Fruit fly (Drosophila melanogaster): ENCODE measurements around the gene CG4036.

CG4036 gene

DNA sequence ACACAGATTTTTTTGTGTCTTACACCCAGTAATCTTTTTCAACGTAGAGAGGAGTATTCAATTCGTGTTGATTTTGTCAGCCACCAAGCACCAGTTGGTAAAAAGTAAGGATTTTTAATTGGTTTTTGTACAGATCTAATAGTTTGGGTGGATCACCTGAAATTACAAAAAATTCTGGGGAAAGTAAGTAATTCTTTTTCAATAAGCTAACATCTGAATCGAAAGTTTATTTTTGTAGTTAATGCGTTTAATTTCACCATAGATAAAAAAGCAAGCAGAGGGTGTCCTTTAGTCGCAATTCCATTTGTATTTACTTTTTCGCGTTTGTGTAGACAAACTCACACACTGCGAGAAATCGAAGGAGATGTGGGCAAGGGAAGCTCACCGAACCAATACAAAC, 35.9 kb upstream of the CG4036 start (continued):
- peak; percentile 29 for TF ChIP-seq CG7839 (tag; optimal IDR thresholded peaks at IDR 0.05)
- peak; percentile 20 for TF ChIP-seq dmrt99B (tag; optimal IDR thresholded peaks at IDR 0.05)
- peak; percentile 38 for TF ChIP-seq Fer1 (GFP tag; optimal IDR thresholded peaks at IDR 0.05)
- peak; percentile 32 for TF ChIP-seq D19B (GFP tag; optimal IDR thresholded peaks at IDR 0.05)
- no peak for TF ChIP-seq ftz-f1 (GFP tag; optimal IDR thresholded peaks at IDR 0.05)
- no peak for TF ChIP-seq NFAT (GFP tag; IDR thresholded peaks at IDR 0.05)
- TF ChIP-seq CG2678 (tag; optimal IDR thresholded peaks at IDR 0.05): peak; percentile 43
- TF ChIP-seq CG30431 (GFP tag; optimal IDR thresholded peaks at IDR 0.05): no peak
- no peak for TF ChIP-seq CG13296 (GFP tag; optimal IDR thresholded peaks at IDR 0.05)
- TF ChIP-seq CG3163 (GFP tag; optimal IDR thresholded peaks at IDR 0.05): no peak
- TF ChIP-seq CG11504 (tag; optimal IDR thresholded peaks at IDR 0.05): peak; percentile 23
- TF ChIP-seq CG11695 (GFP tag; IDR thresholded peaks at IDR 0.05): no peak
- no peak for TF ChIP-seq Jarid2 (GFP tag; optimal IDR thresholded peaks at IDR 0.05)
- no peak for TF ChIP-seq CG10274 (GFP tag; optimal IDR thresholded peaks at IDR 0.05)
- no peak for TF ChIP-seq chm (GFP tag; IDR thresholded peaks at IDR 0.05)
- TF ChIP-seq CG7271 (tag; optimal IDR thresholded peaks at IDR 0.05): no peak
- TF ChIP-seq NC2α (GFP tag; optimal IDR thresholded peaks at IDR 0.05): no peak
- peak; percentile 37 for TF ChIP-seq Med (GFP tag)
- peak; percentile 25 for TF ChIP-seq zf30C (GFP tag; optimal IDR thresholded peaks at IDR 0.05)
- no peak for TF ChIP-seq slp2 (GFP tag; optimal IDR thresholded peaks at IDR 0.05)
- no peak for TF ChIP-seq E2f2 (GFP tag; IDR thresholded peaks at IDR 0.05)
- no peak for TF ChIP-seq CG11560 (tag; IDR thresholded peaks at IDR 0.05)

DNA sequence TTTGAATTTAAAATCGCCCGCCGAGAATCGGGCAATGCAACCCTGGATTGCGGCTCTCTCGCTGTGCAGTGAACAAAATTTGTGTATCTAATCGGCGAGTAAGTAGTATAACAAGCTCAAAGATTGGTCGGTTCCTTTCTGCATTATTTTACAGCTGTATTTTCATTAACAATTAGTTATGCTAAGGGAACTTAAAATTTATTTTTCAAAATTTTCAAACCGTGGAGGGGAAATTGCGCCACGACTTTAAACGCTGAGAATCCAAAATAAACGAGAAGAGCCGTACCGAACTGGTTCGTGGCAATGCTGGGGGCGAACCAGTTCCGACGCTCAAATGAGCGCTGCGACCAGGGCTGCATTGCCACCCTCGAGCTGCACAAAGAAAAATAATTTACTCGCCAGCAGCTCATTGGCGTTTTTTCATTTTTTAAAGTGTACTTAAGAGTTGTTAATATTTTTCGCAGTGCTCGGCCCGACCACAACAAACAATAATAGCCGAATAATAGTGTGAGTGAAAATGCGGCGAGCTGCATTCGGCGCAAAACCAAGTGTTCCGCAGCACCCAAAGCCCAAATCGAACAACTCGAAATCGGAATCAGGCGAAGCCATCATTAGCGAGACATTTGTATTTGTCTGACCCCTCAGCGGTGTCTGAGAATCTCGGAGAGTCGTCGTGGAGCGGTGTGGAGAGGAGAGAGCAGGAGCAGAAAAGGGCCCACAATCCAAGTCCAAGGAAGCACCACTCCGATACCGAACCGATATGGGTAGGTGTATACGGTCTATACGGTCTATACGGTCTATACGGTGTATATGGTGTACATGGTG, 32.5 kb upstream of the CG4036 start, which contains the start of gene zf30C:
TSS of gene zf30C (plus strand) at position 353 of the 825 bp plus-strand sequence.
- TF ChIP-seq Bdp1 (GFP tag; optimal IDR thresholded peaks at IDR 0.05) (peak; percentile 71), E2f2 (GFP tag; IDR thresholded peaks at IDR 0.05) (peak; percentile 99), sr (GFP tag; IDR thresholded peaks at IDR 0.05) (peak; percentile 80), z (GFP tag; IDR thresholded peaks at IDR 0.05) (no peak), Pdp1 (GFP tag; optimal IDR thresholded peaks at IDR 0.05) (peak; percentile 82 to 92), tx (GFP tag; optimal IDR thresholded peaks at IDR 0.05) (peak; percentile 90), kah (GFP tag; optimal IDR thresholded peaks at IDR 0.05) (peak; percentile 38), CG4820 (GFP tag; optimal IDR thresholded peaks at IDR 0.05) (peak; percentile 87), HLH54F (GFP tag; optimal IDR thresholded peaks at IDR 0.05) (peak; percentile 93), crol (GFP tag; IDR thresholded peaks at IDR 0.05) (no peak), Hr78 (GFP tag; optimal IDR thresholded peaks at IDR 0.05) (peak in 1 of 2 experiments; percentile 16), CG10654 (GFP tag; optimal IDR thresholded peaks at IDR 0.05) (peak; percentile 72), corto (GFP tag; optimal IDR thresholded peaks at IDR 0.05) (peak; percentile 30), bab2 (GFP tag; optimal IDR thresholded peaks at IDR 0.05) (peak; percentile 92), toy (GFP tag; IDR thresholded peaks at IDR 0.05) (0 out of 2 replicates have a peak, but pooled peaks have one; percentile 39), Nf-YA (GFP tag; IDR thresholded peaks at IDR 0.05) (peak; percentile 30; the same call in 1 of the 2 replicates), lola (GFP tag; optimal IDR thresholded peaks at IDR 0.05) (peak in 1 of 3 experiments; percentile 60), TFAM (GFP tag; optimal IDR thresholded peaks at IDR 0.05) (no peak), Atf-2 (GFP tag; optimal IDR thresholded peaks at IDR 0.05) (peak; percentile 91), CG8290 (GFP tag; optimal IDR thresholded peaks at IDR 0.05) (peak; percentile 17), CG8290 (tag; optimal IDR thresholded peaks at IDR 0.05) (peak in 1 of 2 experiments; percentile 74), Dbx (GFP tag; IDR thresholded peaks at IDR 0.05) (peak; percentile 89), CG3847 (GFP tag; IDR thresholded peaks at IDR 0.05) (peak; percentile 86), jigr1 (GFP tag; IDR thresholded peaks at IDR 0.05) (peak; percentile 74; the same call in 1 of the 3 replicates), Trl (optimal IDR thresholded peaks at IDR 0.05) (peak; percentile 43 to 49), Trl (GFP tag; optimal IDR thresholded peaks at IDR 0.05) (peak; percentile 95), CG15011 (GFP tag; optimal IDR thresholded peaks at IDR 0.05) (peak; percentile 26), CG7372 (GFP tag; IDR thresholded peaks at IDR 0.05) (no peak), Dp (GFP tag; optimal IDR thresholded peaks at IDR 0.05) (peak; percentile 97)

All from whole organism, embryonic.